Fruit fly (Drosophila melanogaster) whole organism: ENCODE results near the gene nol.

Experiments
- CG8478 ChIP-seq: fragments of >200 bp; optimal IDR thresholded peaks from 2 replicates; lab custom pipeline; 2018; ENCODE audit warnings: inconsistent platforms
- Dll ChIP-seq: fragments of >200 bp; optimal IDR thresholded peaks from 2 replicates; lab custom pipeline; 2017
- psq ChIP-seq: fragments of >200 bp; optimal IDR thresholded peaks from 2 replicates; lab custom pipeline; 2017
- usp ChIP-seq: fragments of >200 bp; optimal IDR thresholded peaks from 2 replicates; lab custom pipeline; 2017; ENCODE audit warnings: missing biosample characterization, missing genetic modification characterization, mixed read lengths

dm6 chr3L:11092610-11092961 is 38.0 kb upstream of the nol start:
- TF ChIP-seq CG8478 (lab: Kevin White, UChicago) (no peak), psq (lab: Kevin White, UChicago) (no peak), usp (GFP tag; lab: Kevin White, UChicago) (no peak), Dll (no peak)
